Worm (Caenorhabditis elegans) whole organism, mixed stage, embryonic: ENCODE results near the gene srw-54.
"Not testable (repeated sequence)": the region's sequence is repeated elsewhere in the genome, so short reads cannot be mapped to it uniquely, and the experiment has no call there.

Experiments
- M03D4.4 ChIP-seq: sonication (generic microtip); optimal IDR thresholded peaks from 2 replicates; lab custom pipeline; 2017; ENCODE audit warnings: mild to moderate bottlenecking, missing genetic modification characterization, missing compliant biosample characterization
- blmp-1 ChIP-seq: fragments of 150-350 bp; optimal IDR thresholded peaks from 2 replicates; lab custom pipeline; 2014; ENCODE audit warnings: missing biosample characterization, missing genetic modification characterization
- ceh-39 ChIP-seq: fragments of 150-350 bp; optimal IDR thresholded peaks from 2 replicates; lab custom pipeline; 2014; ENCODE audit warnings: missing biosample characterization, missing genetic modification characterization
- ceh-83 ChIP-seq: fragments of 200-800 bp; sonication (Bioruptor generic); optimal IDR thresholded peaks from 2 replicates; lab custom pipeline; 2018; ENCODE audit warnings: mild to moderate bottlenecking, missing genetic modification characterization, missing compliant biosample characterization
- ces-1 ChIP-seq: fragments of 150-350 bp; optimal IDR thresholded peaks from 2 replicates; lab custom pipeline; 2014; ENCODE audit warnings: missing biosample characterization, missing genetic modification reagents, missing genetic modification characterization
- cnd-1 ChIP-seq: fragments of 200-800 bp; sonication (Bioruptor generic); optimal IDR thresholded peaks from 2 replicates; lab custom pipeline; 2018; ENCODE audit warnings: mild to moderate bottlenecking, missing genetic modification characterization, missing compliant biosample characterization
- drap-1 ChIP-seq: fragments of 200-800 bp; sonication (Bioruptor generic); optimal IDR thresholded peaks from 3 replicates; lab custom pipeline; 2018; ENCODE audit warnings: mild to moderate bottlenecking, missing genetic modification characterization, missing compliant biosample characterization
- elt-1 ChIP-seq: sonication (generic microtip); optimal IDR thresholded peaks from 2 replicates; lab custom pipeline; 2017; ENCODE audit warnings: missing genetic modification characterization, mild to moderate bottlenecking, missing compliant biosample characterization, antibody characterized with exemption, moderate library complexity, borderline replicate concordance; ENCODE audit not compliant: insufficient read depth
- elt-3 ChIP-seq: fragments of 150-350 bp; optimal IDR thresholded peaks from 2 replicates; lab custom pipeline; 2014; ENCODE audit warnings: missing biosample characterization, missing genetic modification characterization
- hlh-1 ChIP-seq: fragments of 150-350 bp; optimal IDR thresholded peaks from 2 replicates; lab custom pipeline; 2014; ENCODE audit warnings: missing biosample characterization, missing genetic modification reagents, missing genetic modification characterization
- lin-13 ChIP-seq: fragments of 150-350 bp; optimal IDR thresholded peaks from 2 replicates; lab custom pipeline; 2014; ENCODE audit warnings: missing biosample characterization, missing genetic modification characterization
- lsy-2 ChIP-seq: fragments of 150-350 bp; optimal IDR thresholded peaks from 2 replicates; lab custom pipeline; 2014; ENCODE audit warnings: missing biosample characterization, missing genetic modification characterization
- mab-5 ChIP-seq: fragments of 150-350 bp; optimal IDR thresholded peaks from 2 replicates; lab custom pipeline; 2014; ENCODE audit warnings: missing biosample characterization, missing genetic modification characterization
- mep-1 ChIP-seq: fragments of 150-350 bp; optimal IDR thresholded peaks from 2 replicates; lab custom pipeline; 2017; ENCODE audit warnings: missing biosample characterization, missing genetic modification reagents, missing genetic modification characterization, inconsistent platforms
- mls-2 ChIP-seq: sonication (generic microtip); optimal IDR thresholded peaks from 2 replicates; lab custom pipeline; 2016; ENCODE audit warnings: mild to moderate bottlenecking, missing genetic modification characterization, moderate library complexity, missing compliant biosample characterization
- nhr-12 ChIP-seq: fragments of 150-350 bp; optimal IDR thresholded peaks from 2 replicates; lab custom pipeline; 2014; ENCODE audit warnings: missing biosample characterization, missing genetic modification characterization
- nhr-2 ChIP-seq: fragments of 150-350 bp; optimal IDR thresholded peaks from 2 replicates; lab custom pipeline; 2014; ENCODE audit warnings: missing biosample characterization, missing genetic modification characterization
- nhr-237 ChIP-seq: fragments of 150-350 bp; optimal IDR thresholded peaks from 2 replicates; lab custom pipeline; 2014; ENCODE audit warnings: missing biosample characterization, missing genetic modification characterization
- nhr-76 ChIP-seq: sonication (generic microtip); optimal IDR thresholded peaks from 2 replicates; lab custom pipeline; 2017; ENCODE audit warnings: missing biosample characterization, missing genetic modification characterization
- pha-4 ChIP-seq: fragments of 150-350 bp; optimal IDR thresholded peaks from 2 replicates; lab custom pipeline; 2018; ENCODE audit warnings: missing biosample characterization, missing genetic modification reagents, missing genetic modification characterization
- sem-2 ChIP-seq: fragments of 200-800 bp; sonication (Bioruptor generic); optimal IDR thresholded peaks from 2 replicates; lab custom pipeline; 2018; ENCODE audit warnings: mild to moderate bottlenecking, missing genetic modification characterization, missing compliant biosample characterization
- snpc-4 ChIP-seq: fragments of 150-350 bp; optimal IDR thresholded peaks from 2 replicates; lab custom pipeline; 2014; ENCODE audit warnings: missing biosample characterization, missing genetic modification characterization
- sptf-1 ChIP-seq: sonication (generic microtip); optimal IDR thresholded peaks from 2 replicates; lab custom pipeline; 2017; ENCODE audit warnings: mild to moderate bottlenecking, missing genetic modification characterization, moderate library complexity, missing compliant biosample characterization
- tbx-8 ChIP-seq: fragments of 200-800 bp; sonication (Bioruptor generic); optimal IDR thresholded peaks from 2 replicates; lab custom pipeline; 2018; ENCODE audit warnings: mild to moderate bottlenecking, missing genetic modification characterization, moderate library complexity, missing compliant biosample characterization
- unc-120 ChIP-seq: sonication (generic microtip); optimal IDR thresholded peaks from 2 replicates; lab custom pipeline; 2017; ENCODE audit warnings: missing genetic modification characterization, missing compliant biosample characterization; ENCODE audit not compliant: poor library complexity, severe bottlenecking
- unc-39 ChIP-seq: fragments of 150-350 bp; optimal IDR thresholded peaks from 2 replicates; lab custom pipeline; 2014; ENCODE audit warnings: missing biosample characterization, missing genetic modification characterization
- unc-62 ChIP-seq: fragments of 150-350 bp; optimal IDR thresholded peaks from 2 replicates; lab custom pipeline; 2014; ENCODE audit warnings: missing biosample characterization, missing genetic modification reagents, missing genetic modification characterization
- zip-8 ChIP-seq: fragments of 150-350 bp; optimal IDR thresholded peaks from 2 replicates; lab custom pipeline; 2014; ENCODE audit warnings: missing biosample characterization, missing genetic modification characterization
- ztf-11 ChIP-seq: fragments of 150-350 bp; optimal IDR thresholded peaks from 2 replicates; lab custom pipeline; 2014; ENCODE audit warnings: missing biosample characterization, missing genetic modification characterization

The srw-54 gene

DNA sequence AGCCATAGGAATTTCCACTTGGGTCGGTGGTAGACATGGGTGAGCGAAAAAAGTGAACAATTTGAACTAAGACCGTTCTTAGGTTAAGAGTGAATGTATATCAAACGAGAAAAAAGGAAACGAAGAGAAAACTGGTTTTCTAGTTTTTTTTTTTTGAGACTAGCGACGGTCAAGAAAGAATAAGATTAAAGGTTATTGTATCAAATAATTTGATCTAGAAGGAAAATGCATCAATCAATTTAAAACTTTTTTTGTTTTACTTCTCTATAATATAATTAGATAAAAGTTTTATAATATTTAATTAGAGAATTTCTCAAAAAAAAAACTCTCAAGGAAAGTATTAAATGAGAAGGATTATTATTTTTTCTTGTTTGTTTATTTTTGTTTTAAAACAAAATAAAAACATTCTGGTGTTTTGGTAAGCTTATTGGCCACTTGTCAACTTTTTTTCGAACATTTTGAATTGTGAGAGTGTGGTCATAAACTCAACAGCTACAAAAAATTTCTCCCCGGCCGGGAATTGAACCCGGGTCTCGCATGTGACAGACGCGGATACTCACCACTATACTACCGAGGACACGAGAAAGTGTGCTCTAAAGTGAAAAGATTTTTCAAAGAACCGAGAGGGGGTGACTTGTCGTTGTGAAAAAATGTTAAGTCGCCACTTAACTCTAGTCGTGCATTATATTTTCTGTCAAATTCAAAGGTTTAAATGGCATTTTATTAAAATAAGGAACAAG lies 34.2 kb downstream of the srw-54 start, which contains the start of gene W06G6.17:
TSS of gene W06G6.17 (minus strand) at position 51 of the 740 bp plus-strand sequence.
- TF ChIP-seq hlh-1 (tag; lab: Kevin White, UChicago) (no peak), M03D4.4 (tag; lab: Kevin White, UChicago) (no peak), sptf-1 (no peak), snpc-4 (tag; lab: Kevin White, UChicago) (no peak), lsy-2 (tag; lab: Kevin White, UChicago) (no peak), unc-120 (no peak), unc-62 (GFP tag; lab: Kevin White, UChicago) (no peak), nhr-12 (tag; lab: Kevin White, UChicago) (no peak), tbx-8 (GFP tag; lab: Kevin White, UChicago) (no peak), elt-1 (tag; lab: Kevin White, UChicago) (no peak), mls-2 (tag; lab: Kevin White, UChicago) (no peak), mab-5 (no peak), elt-3 (no peak), sem-2 (no peak), unc-39 (tag; lab: Kevin White, UChicago) (no peak)

DNA sequence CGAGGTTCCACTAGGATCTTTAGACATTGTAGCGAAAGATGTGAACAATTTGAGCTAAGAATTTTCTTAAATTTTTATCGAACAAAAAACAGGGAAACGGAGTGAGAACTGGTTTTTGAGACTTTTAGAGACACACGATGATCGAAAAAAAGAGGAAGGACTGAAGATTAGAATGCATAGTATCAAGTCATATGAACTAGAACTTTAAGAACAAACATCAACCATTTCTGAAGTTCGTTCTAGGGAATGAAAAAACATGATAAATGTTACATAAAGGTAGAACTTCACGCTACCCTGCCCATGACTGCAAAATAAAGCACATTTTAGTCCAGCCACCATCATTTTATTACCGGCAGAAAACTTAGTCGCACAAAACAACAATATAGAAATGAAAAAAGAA lies 35.2 kb downstream of the srw-54 start, which contains the start of gene W06G6.9:
TSS of gene W06G6.9 (minus strand) at position 101 of the 400 bp plus-strand sequence.
- TF ChIP-seq unc-39 (tag; lab: Kevin White, UChicago) (no peak), hlh-1 (tag; lab: Kevin White, UChicago) (no peak), cnd-1 (tag; lab: Kevin White, UChicago) (no peak), ces-1 (GFP tag; lab: Kevin White, UChicago) (no peak), nhr-12 (tag; lab: Kevin White, UChicago) (no peak), drap-1 (GFP tag; lab: Kevin White, UChicago) (no peak), unc-120 (no peak), lsy-2 (tag; lab: Kevin White, UChicago) (no peak), pha-4 (tag; lab: Kevin White, UChicago) (no peak), tbx-8 (GFP tag; lab: Kevin White, UChicago) (no peak), blmp-1 (tag; lab: Kevin White, UChicago) (no peak), unc-62 (GFP tag; lab: Kevin White, UChicago) (no peak), elt-3 (no peak), nhr-237 (no peak), lin-13 (no peak), sem-2 (no peak), zip-8 (tag; lab: Kevin White, UChicago) (no peak)

DNA sequence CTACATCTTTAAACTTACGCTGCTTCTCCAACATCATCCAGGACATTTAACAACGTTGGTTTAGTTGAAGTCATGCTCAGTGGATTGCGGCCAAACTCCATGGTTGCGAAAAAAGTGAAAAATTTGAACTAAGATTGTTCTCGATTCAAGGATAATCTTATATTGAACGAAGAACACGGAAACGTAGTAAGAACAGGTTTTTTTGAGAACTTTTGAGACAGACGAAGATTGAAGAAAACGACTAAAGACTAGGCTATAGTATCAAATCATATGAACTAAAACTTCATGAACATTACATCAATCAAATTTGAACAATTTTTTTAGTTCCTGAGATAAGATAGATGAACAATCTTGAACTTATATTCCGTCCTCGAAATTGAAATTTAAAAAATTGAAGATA lies 36.0 kb downstream of the srw-54 start, which contains the start of gene W06G6.10:
TSS of gene W06G6.10 (minus strand) at position 101 of the 400 bp plus-strand sequence.
- TF ChIP-seq unc-62 (GFP tag; lab: Kevin White, UChicago), result no peak
- TF ChIP-seq ceh-83, result no peak
- TF ChIP-seq sptf-1, result no peak
- no peak for TF ChIP-seq drap-1 (GFP tag; lab: Kevin White, UChicago)
- no peak for TF ChIP-seq snpc-4 (tag; lab: Kevin White, UChicago)
- TF ChIP-seq mab-5, result no peak
- no peak for TF ChIP-seq elt-1 (tag; lab: Kevin White, UChicago)
- no peak for TF ChIP-seq mep-1 (tag; lab: Kevin White, UChicago)
- TF ChIP-seq nhr-76 (tag; lab: Kevin White, UChicago), result no peak

DNA sequence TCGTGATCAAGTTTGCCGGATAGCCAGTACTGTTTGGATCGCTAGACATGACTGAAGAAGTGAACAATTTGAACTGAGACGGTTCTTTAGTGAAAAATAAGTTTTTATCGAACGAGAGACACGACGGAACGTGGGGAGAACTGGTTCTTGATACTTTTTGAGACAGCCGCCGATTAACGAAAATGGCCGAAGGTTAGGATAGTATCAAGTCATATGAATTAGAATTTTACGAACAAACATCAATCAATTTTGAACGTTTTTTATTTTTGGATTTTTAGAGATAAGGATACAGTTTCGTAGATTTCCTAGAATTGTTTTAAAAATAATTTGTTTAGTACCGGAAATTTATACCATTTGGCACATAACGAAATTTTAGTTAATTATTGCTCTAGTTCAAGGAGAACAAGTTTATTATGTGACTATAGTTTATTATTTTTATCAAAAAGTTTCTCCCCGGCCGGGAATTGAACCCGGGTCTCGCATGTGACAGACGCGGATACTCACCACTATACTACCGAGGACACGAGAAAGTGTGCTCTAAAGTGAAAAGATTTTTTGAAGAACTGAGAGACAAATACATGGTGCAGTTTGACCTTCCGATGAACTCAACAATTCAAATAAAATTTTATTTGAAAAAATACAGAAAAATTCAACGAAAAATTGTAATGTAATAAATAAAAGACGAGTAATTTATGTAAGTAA lies 37.3 kb downstream of the srw-54 start, which contains the start of gene W06G6.20:
TSS of gene W06G6.20 (minus strand) at position 51 of the 702 bp plus-strand sequence.
- no peak for TF ChIP-seq elt-1 (tag; lab: Kevin White, UChicago)
- TF ChIP-seq nhr-2, result no peak
- no peak for TF ChIP-seq unc-62 (GFP tag; lab: Kevin White, UChicago)
- no peak for TF ChIP-seq unc-120
- TF ChIP-seq blmp-1 (tag; lab: Kevin White, UChicago), result no peak
- no peak for TF ChIP-seq snpc-4 (tag; lab: Kevin White, UChicago)
- no peak for TF ChIP-seq mab-5
- no peak for TF ChIP-seq ceh-39

DNA sequence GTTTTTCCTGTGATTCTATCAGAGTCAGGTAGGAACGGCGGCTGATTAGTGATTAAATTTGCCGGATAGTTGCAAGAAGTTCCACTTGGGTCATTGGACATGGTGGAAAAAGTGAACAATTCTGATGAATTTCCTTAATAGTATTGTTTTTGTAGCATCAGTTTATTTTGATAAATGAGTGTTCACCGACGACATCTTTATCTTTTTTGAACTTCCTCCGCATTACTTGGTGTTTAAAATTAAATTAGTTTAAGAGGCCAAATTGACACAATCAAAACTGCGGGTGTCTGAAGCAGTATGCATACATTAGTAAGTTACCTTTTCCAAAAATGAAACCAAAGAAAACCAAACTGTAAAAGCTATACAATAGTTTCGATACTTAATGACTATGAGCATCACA lies 38.1 kb downstream of the srw-54 start, which contains the start of gene W06G6.11:
TSS of gene W06G6.11 (minus strand) at position 101 of the 400 bp plus-strand sequence.
- TF ChIP-seq cnd-1, nhr-76, ztf-11 (tag; lab: Kevin White, UChicago): not testable (repeated sequence)
